Fruit fly (Drosophila melanogaster) Kc167 (cell line): ENCODE measurements around the gene TSG101.

Experiments used
- Myc ChIP-seq: fragments of >200 bp; optimal IDR thresholded peaks from 2 replicates; lab custom pipeline; 2017; ENCODE audit warnings: missing external identifiers
- Sin3A ChIP-seq: fragments of >200 bp; optimal IDR thresholded peaks from 2 replicates; lab custom pipeline; 2018; ENCODE audit warnings: missing external identifiers
- h ChIP-seq: fragments of >200 bp; optimal IDR thresholded peaks from 3 replicates; lab custom pipeline; 2018; ENCODE audit warnings: missing external identifiers
- insv ChIP-seq: fragments of >200 bp; optimal IDR thresholded peaks from 3 replicates; lab custom pipeline; 2018; ENCODE audit warnings: missing external identifiers
- psq ChIP-seq: fragments of >200 bp; optimal IDR thresholded peaks from 2 replicates; lab custom pipeline; 2017; ENCODE audit warnings: missing external identifiers
- ttk ChIP-seq: sonication (Bioruptor generic); optimal IDR thresholded peaks from 2 replicates; lab custom pipeline; 2017; ENCODE audit warnings: missing external identifiers

- TF ChIP-seq ttk, result no peak
- no peak for TF ChIP-seq psq (lab: Kevin White, UChicago)
- TF ChIP-seq Sin3A (lab: Kevin White, UChicago), result no peak
- TF ChIP-seq insv (lab: Kevin White, UChicago), result no peak
- no peak for TF ChIP-seq h
- no peak for TF ChIP-seq Myc (lab: Kevin White, UChicago)
These were observed 20.9 kb downstream of the TSG101 start, which contains the start of gene CG9951 for dm6 chr3L:16862958-16863357.
